Fruit fly (Drosophila melanogaster) whole organism, prepupa: ENCODE measurements around the gene chas.

ENCODE experiments used
- Hr4 ChIP-seq: fragments of 200-800 bp; sonication (Bioruptor generic); optimal IDR thresholded peaks from 3 replicates; lab custom pipeline; 2016; ENCODE audit warnings: missing biosample characterization, missing genetic modification characterization
- Lpt ChIP-seq: fragments of 200-800 bp; sonication (Bioruptor generic); optimal IDR thresholded peaks from 3 replicates; lab custom pipeline; 2016; ENCODE audit warnings: missing biosample characterization, missing genetic modification characterization
- cyc ChIP-seq: fragments of 200-800 bp; sonication (Bioruptor generic); optimal IDR thresholded peaks from 3 replicates; lab custom pipeline; 2016; ENCODE audit warnings: missing biosample characterization, missing genetic modification characterization
- topi ChIP-seq: fragments of 200-800 bp; sonication (Bioruptor generic); optimal IDR thresholded peaks from 3 replicates; lab custom pipeline; 2016; ENCODE audit warnings: missing biosample characterization, missing genetic modification characterization

DNA sequence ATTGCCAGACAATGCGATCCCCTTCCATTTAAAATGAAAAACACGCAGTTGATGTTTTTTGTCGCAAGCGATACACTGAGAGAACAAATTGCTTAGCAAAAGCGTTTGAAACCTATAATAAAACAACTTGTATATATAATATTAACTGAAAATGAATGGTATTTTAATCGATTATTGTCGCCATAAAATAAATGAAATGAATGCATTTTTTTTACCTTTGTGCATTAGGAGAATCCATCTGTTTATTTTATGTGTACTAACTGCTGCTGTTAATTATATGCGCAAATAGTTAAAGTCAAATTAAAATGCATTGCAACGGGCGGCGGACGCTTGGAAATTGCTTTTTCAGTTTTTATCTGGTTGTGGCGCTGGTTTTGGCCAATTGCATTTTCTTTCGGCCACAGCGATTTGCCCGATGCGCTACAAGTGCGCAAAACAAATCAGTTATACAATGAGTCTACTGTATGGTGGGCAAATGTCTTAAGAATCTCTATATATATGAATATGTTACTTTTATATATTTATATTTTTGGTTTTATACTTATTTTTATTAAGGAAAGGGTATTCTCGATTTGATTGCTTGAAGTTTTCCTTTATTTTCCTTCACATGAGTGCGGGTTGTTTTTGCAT, 28.1 kb upstream of the chas start:
- TF ChIP-seq Lpt: peak; percentile 49
- TF ChIP-seq topi (GFP tag; lab: Kevin White, UChicago): peak; percentile 55
- peak; percentile 76 for TF ChIP-seq Hr4 (GFP tag; lab: Kevin White, UChicago)
- peak; percentile 58 for TF ChIP-seq cyc (GFP tag; lab: Kevin White, UChicago)
